Fruit fly (Drosophila melanogaster): ENCODE data around the gene LManIII.

DNA sequence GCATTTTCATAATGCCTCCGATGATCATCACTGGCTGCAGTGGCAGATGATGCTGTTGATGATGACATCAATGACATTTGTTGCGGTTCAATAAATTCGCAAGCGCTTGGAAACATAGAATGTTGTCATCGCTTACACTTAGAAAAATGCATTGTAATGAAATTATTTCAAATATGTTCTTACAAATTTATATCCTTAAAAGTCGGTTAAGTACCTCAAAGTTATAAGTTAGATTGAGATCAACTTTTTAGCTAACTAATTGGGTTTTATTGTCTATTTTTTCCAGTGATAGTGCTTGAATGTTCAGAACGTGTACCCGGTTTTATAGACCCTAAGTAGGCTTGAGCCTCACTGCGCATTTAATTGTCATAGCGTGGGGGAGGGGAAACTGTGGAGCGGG, 5.7 kb downstream of the LManIII start:
- TF ChIP-seq lz (GFP tag; optimal IDR thresholded peaks at IDR 0.05), result no peak
- TF ChIP-seq CG16779 (tag; optimal IDR thresholded peaks at IDR 0.05), result no peak
- TF ChIP-seq Blimp-1 (GFP tag; optimal IDR thresholded peaks at IDR 0.05), result no peak
- no peak for TF ChIP-seq achi (GFP tag; optimal IDR thresholded peaks at IDR 0.05)
- no peak for TF ChIP-seq pdm3 (GFP tag; optimal IDR thresholded peaks at IDR 0.05)
- no peak for TF ChIP-seq Met (GFP tag; optimal IDR thresholded peaks at IDR 0.05)
- TF ChIP-seq CG8632 (GFP tag; optimal IDR thresholded peaks at IDR 0.05), result no peak

Data from whole organism, prepupa.